Worm (Caenorhabditis elegans) whole organism, young adult: Measurements from ENCODE around the gene C05E4.7.

Source experiments
- B0035.1 ChIP-seq: sonication (generic microtip); optimal IDR thresholded peaks from 2 replicates; lab custom pipeline; 2016; ENCODE audit warnings: missing genetic modification characterization, mild to moderate bottlenecking, missing compliant biosample characterization, missing genotype, missing genetic modification reagents
- C06A6.2 ChIP-seq: fragments of 200-800 bp; sonication (Bioruptor generic); conservative IDR thresholded peaks from 2 replicates; pipeline ENCODE4 v1.3.6; 2022; ENCODE audit warnings: missing genetic modification characterization, missing compliant biosample characterization
- F22D6.2 ChIP-seq: sonication (generic microtip); optimal IDR thresholded peaks from 2 replicates; lab custom pipeline; 2016; ENCODE audit warnings: mild to moderate bottlenecking, missing genetic modification characterization, missing compliant biosample characterization
- F33H1.4 ChIP-seq: fragments of 200-800 bp; sonication (Bioruptor generic); IDR thresholded peaks from 2 replicates; pipeline ENCODE4 v1.3.6; 2022; ENCODE audit warnings: missing genetic modification reagents, missing genetic modification characterization, missing compliant biosample characterization
- F55B11.4 ChIP-seq: sonication (generic microtip); optimal IDR thresholded peaks from 2 replicates; lab custom pipeline; 2016; ENCODE audit warnings: missing compliant biosample characterization, missing genetic modification characterization, borderline replicate concordance; ENCODE audit not compliant: insufficient read depth
- Y53F4B.3 ChIP-seq: fragments of 200-800 bp; sonication (Bioruptor generic); IDR thresholded peaks from 2 replicates; pipeline ENCODE4 v1.3.6; 2022; ENCODE audit warnings: missing genetic modification reagents, missing genetic modification characterization, missing compliant biosample characterization
- Y53G8AR.9 ChIP-seq: fragments of 200-800 bp; sonication (Bioruptor generic); conservative IDR thresholded peaks from 2 replicates; pipeline ENCODE4 v1.3.6; 2022; ENCODE audit warnings: missing genetic modification reagents, missing genetic modification characterization, missing compliant biosample characterization
- Y79H2A.3 ChIP-seq: fragments of 200-800 bp; sonication (Bioruptor generic); conservative IDR thresholded peaks from 2 replicates; pipeline ENCODE4 v1.3.6; 2022; ENCODE audit warnings: missing genetic modification reagents, missing genetic modification characterization, missing compliant biosample characterization
- ZK185.1 ChIP-seq: sonication (generic microtip); optimal IDR thresholded peaks from 2 replicates; lab custom pipeline; 2016; ENCODE audit warnings: mild to moderate bottlenecking, missing genetic modification characterization, missing compliant biosample characterization; ENCODE audit not compliant: poor library complexity, severe bottlenecking
- ama-1 ChIP-seq, 3 experiments: fragments of 150-350 bp in 1 of 3; sonication (generic microtip) in 2 of 3; optimal IDR thresholded peaks; 2 replicates each; lab custom pipeline; 2014 to 2018; ENCODE audit warnings: missing biosample characterization in 2 of 3, missing genetic modification characterization in 2 of 3, missing genetic modification reagents in 2 of 3
- athp-1 ChIP-seq: sonication (generic microtip); optimal IDR thresholded peaks from 2 replicates; lab custom pipeline; 2017; ENCODE audit warnings: mild to moderate bottlenecking, missing genetic modification characterization, missing compliant biosample characterization
- attf-3 ChIP-seq: fragments of 200-800 bp; sonication (Bioruptor generic); conservative IDR thresholded peaks from 2 replicates; pipeline ENCODE4 v1.3.6; 2022; ENCODE audit warnings: missing genetic modification reagents, missing genetic modification characterization, missing compliant biosample characterization
- attf-5 ChIP-seq: fragments of 200-800 bp; sonication (Bioruptor generic); optimal IDR thresholded peaks from 2 replicates; lab custom pipeline; 2018; ENCODE audit warnings: mild to moderate bottlenecking, missing genetic modification characterization, missing compliant biosample characterization
- attf-6 ChIP-seq: fragments of 200-800 bp; sonication (Bioruptor generic); IDR thresholded peaks from 2 replicates; pipeline ENCODE4 v1.3.6; 2022; ENCODE audit warnings: missing genetic modification reagents, missing genetic modification characterization, missing compliant biosample characterization
- bed-1 ChIP-seq: fragments of 200-800 bp; sonication (Bioruptor generic); IDR thresholded peaks from 2 replicates; pipeline ENCODE4 v1.3.6; 2022; ENCODE audit warnings: missing genetic modification reagents, missing genetic modification characterization, missing compliant biosample characterization
- cebp-1 ChIP-seq, 2 experiments: fragments of 200-800 bp in 1 of 2; sonication (Bioruptor generic) in 1 of 2; sonication (generic microtip) in 1 of 2; IDR thresholded peaks in 1 of 2; optimal IDR thresholded peaks in 1 of 2; 2 replicates each; pipeline versions ENCODE4 v1.3.6 to Lab custom; 2017 to 2022; ENCODE audit warnings: missing compliant biosample characterization in 2 of 2, missing genetic modification characterization in 2 of 2, mild to moderate bottlenecking in 1 of 2, missing genetic modification reagents in 1 of 2, moderate library complexity in 1 of 2
- cebp-2 ChIP-seq: fragments of 200-800 bp; sonication (Bioruptor generic); IDR thresholded peaks from 2 replicates; pipeline ENCODE4 v1.3.6; 2022; ENCODE audit warnings: missing genetic modification characterization, missing compliant biosample characterization
- chd-7 ChIP-seq: sonication (generic microtip); optimal IDR thresholded peaks from 2 replicates; lab custom pipeline; 2016; ENCODE audit warnings: mild to moderate bottlenecking, missing genetic modification characterization, moderate library complexity, missing compliant biosample characterization
- egl-18 ChIP-seq: fragments of 200-800 bp; sonication (Bioruptor generic); IDR thresholded peaks from 2 replicates; pipeline ENCODE4 v1.3.6; 2022; ENCODE audit warnings: missing genetic modification reagents, missing genetic modification characterization, missing compliant biosample characterization
- ets-4 ChIP-seq: fragments of 200-800 bp; sonication (Bioruptor generic); optimal IDR thresholded peaks from 2 replicates; lab custom pipeline; 2018; ENCODE audit warnings: mild to moderate bottlenecking, missing genetic modification characterization, missing compliant biosample characterization
- fkh-3 ChIP-seq: sonication (generic microtip); optimal IDR thresholded peaks from 2 replicates; lab custom pipeline; 2016; ENCODE audit warnings: mild to moderate bottlenecking, missing genetic modification characterization, missing compliant biosample characterization
- hlh-26 ChIP-seq: fragments of 200-800 bp; sonication (Bioruptor generic); conservative IDR thresholded peaks from 2 replicates; pipeline ENCODE4 v1.3.6; 2022; ENCODE audit warnings: missing genetic modification reagents, missing genetic modification characterization, missing compliant biosample characterization
- hmg-20 ChIP-seq: fragments of 200-800 bp; sonication (Bioruptor generic); IDR thresholded peaks from 2 replicates; pipeline ENCODE4 v1.3.6; 2022; ENCODE audit warnings: missing genetic modification reagents, missing genetic modification characterization, missing compliant biosample characterization
- hsf-1 ChIP-seq: fragments of 200-800 bp; sonication (Bioruptor generic); IDR thresholded peaks from 2 replicates; pipeline ENCODE4 v1.3.6; 2022; ENCODE audit warnings: missing genetic modification reagents, missing genetic modification characterization, missing compliant biosample characterization
- let-607 ChIP-seq, 2 experiments: fragments of 200-800 bp in 1 of 2; sonication (Bioruptor generic) in 1 of 2; sonication (generic microtip) in 1 of 2; optimal IDR thresholded peaks; 2 replicates each; lab custom pipeline; 2016 to 2018; ENCODE audit warnings: mild to moderate bottlenecking in 2 of 2, missing compliant biosample characterization in 2 of 2, missing genetic modification characterization in 2 of 2, moderate library complexity in 2 of 2, missing genotype in 1 of 2
- lin-26 ChIP-seq: fragments of 200-800 bp; sonication (Bioruptor generic); IDR thresholded peaks from 2 replicates; pipeline ENCODE4 v1.3.6; 2022; ENCODE audit warnings: missing genetic modification reagents, missing genetic modification characterization, missing compliant biosample characterization
- lin-54 ChIP-seq: fragments of 200-800 bp; sonication (Bioruptor generic); optimal IDR thresholded peaks from 2 replicates; lab custom pipeline; 2018; ENCODE audit warnings: mild to moderate bottlenecking, missing genetic modification characterization, missing compliant biosample characterization
- lsy-27 ChIP-seq: sonication (generic microtip); optimal IDR thresholded peaks from 2 replicates; lab custom pipeline; 2017; ENCODE audit warnings: missing genetic modification characterization, mild to moderate bottlenecking, missing compliant biosample characterization, antibody characterized with exemption, missing genotype, borderline replicate concordance; ENCODE audit not compliant: insufficient read depth
- madf-3 ChIP-seq: fragments of 200-800 bp; sonication (Bioruptor generic); IDR thresholded peaks from 2 replicates; pipeline ENCODE4 v1.3.6; 2022; ENCODE audit warnings: missing genetic modification reagents, missing genetic modification characterization, missing compliant biosample characterization
- madf-8 ChIP-seq: fragments of 200-800 bp; sonication (Bioruptor generic); conservative IDR thresholded peaks from 2 replicates; pipeline ENCODE4 v1.3.6; 2022; ENCODE audit warnings: missing genetic modification reagents, missing genetic modification characterization, missing compliant biosample characterization
- mel-28 ChIP-seq: sonication (generic microtip); optimal IDR thresholded peaks from 2 replicates; lab custom pipeline; 2016; ENCODE audit warnings: borderline replicate concordance, mild to moderate bottlenecking, missing genetic modification characterization, missing compliant biosample characterization
- nfyb-1 ChIP-seq: fragments of 200-800 bp; sonication (Bioruptor generic); IDR thresholded peaks from 2 replicates; pipeline ENCODE4 v1.3.6; 2022; ENCODE audit warnings: missing genetic modification reagents, missing genetic modification characterization, missing compliant biosample characterization
- nhr-80 ChIP-seq: sonication (generic microtip); optimal IDR thresholded peaks from 2 replicates; lab custom pipeline; 2016; ENCODE audit warnings: missing genetic modification characterization, missing compliant biosample characterization
- nhr-90 ChIP-seq: sonication (generic microtip); optimal IDR thresholded peaks from 2 replicates; lab custom pipeline; 2016; ENCODE audit warnings: missing genotype, mild to moderate bottlenecking, missing genetic modification characterization, missing compliant biosample characterization
- rcor-1 ChIP-seq: fragments of 200-800 bp; sonication (Bioruptor generic); IDR thresholded peaks from 2 replicates; pipeline ENCODE4 v1.3.6; 2022; ENCODE audit warnings: missing genetic modification reagents, missing genetic modification characterization, missing compliant biosample characterization
- rec-8 ChIP-seq, 2 experiments: sonication (generic microtip); optimal IDR thresholded peaks; 2 replicates each; lab custom pipeline; 2016; ENCODE audit warnings: mild to moderate bottlenecking in 2 of 2, missing genetic modification characterization in 2 of 2, missing genetic modification reagents in 2 of 2, missing genotype in 2 of 2, missing biosample characterization in 1 of 2, missing compliant biosample characterization in 1 of 2, moderate library complexity in 1 of 2
- rpc-1 ChIP-seq, 2 experiments: fragments of 150-350 bp in 1 of 2; sonication (generic microtip) in 1 of 2; optimal IDR thresholded peaks; 2 replicates each; lab custom pipeline; 2014 to 2018; ENCODE audit warnings: missing biosample characterization in 1 of 2, missing genetic modification characterization in 1 of 2, missing genetic modification reagents in 1 of 2, missing genotype in 1 of 2
- sea-2 ChIP-seq: fragments of 200-800 bp; sonication (Bioruptor generic); IDR thresholded peaks from 2 replicates; pipeline ENCODE4 v1.3.6; 2022; ENCODE audit warnings: missing genetic modification characterization, missing compliant biosample characterization
- snpc-3.4 ChIP-seq: sonication (generic microtip); optimal IDR thresholded peaks from 2 replicates; lab custom pipeline; 2017; ENCODE audit warnings: missing genetic modification characterization, mild to moderate bottlenecking, missing compliant biosample characterization, antibody characterized with exemption, moderate library complexity, missing genotype, missing genetic modification reagents
- snpc-4 ChIP-seq, 5 experiments: fragments of 150-350 bp in 1 of 5; sonication (generic microtip) in 4 of 5; optimal IDR thresholded peaks; 2 replicates each; lab custom pipeline; 2014 to 2018; ENCODE audit warnings: missing genetic modification characterization in 5 of 5, missing biosample characterization in 3 of 5, antibody characterized with exemption in 2 of 5, mild to moderate bottlenecking in 2 of 5, missing compliant biosample characterization in 2 of 5, missing genotype in 2 of 5, moderate library complexity in 2 of 5, missing genetic modification reagents in 1 of 5
- unc-130 ChIP-seq: sonication (generic microtip); optimal IDR thresholded peaks from 2 replicates; lab custom pipeline; 2016; ENCODE audit warnings: missing genetic modification reagents, missing genetic modification characterization, missing compliant biosample characterization
- xnd-1 ChIP-seq: sonication (generic microtip); optimal IDR thresholded peaks from 2 replicates; lab custom pipeline; 2016; ENCODE audit warnings: missing genotype, missing genetic modification reagents, missing genetic modification characterization, missing compliant biosample characterization
- zim-3 ChIP-seq: sonication (generic microtip); optimal IDR thresholded peaks from 2 replicates; lab custom pipeline; 2017; ENCODE audit warnings: mild to moderate bottlenecking, missing genetic modification characterization, moderate library complexity, missing compliant biosample characterization
- ztf-28 ChIP-seq: fragments of 200-800 bp; sonication (Bioruptor generic); IDR thresholded peaks from 2 replicates; pipeline ENCODE4 v1.3.6; 2022; ENCODE audit warnings: missing genetic modification reagents, missing genetic modification characterization, missing compliant biosample characterization
- ztf-3 ChIP-seq: fragments of 200-800 bp; sonication (Bioruptor generic); optimal IDR thresholded peaks from 2 replicates; lab custom pipeline; 2018; ENCODE audit warnings: mild to moderate bottlenecking, missing genetic modification characterization, missing compliant biosample characterization

Gene C05E4.7

ce11 chrV:723895-724352 lies 18.0 kb upstream of the C05E4.7 start, which contains the start of gene fbxb-72 (continued):
- no peak for TF ChIP-seq rec-8 (tag; optimal IDR thresholded peaks at IDR 0.05; lab: Kevin White, UChicago)
- TF ChIP-seq F22D6.2 (tag; lab: Kevin White, UChicago) = peak; percentile 85
- no peak for TF ChIP-seq ets-4 (GFP tag; lab: Kevin White, UChicago)
- TF ChIP-seq nhr-90 (tag; lab: Kevin White, UChicago) = peak; percentile 11
- TF ChIP-seq ztf-28 (GFP tag; lab: Robert Waterston, UW) = no peak
- no peak for TF ChIP-seq Y53F4B.3 (GFP tag; lab: Robert Waterston, UW)
- 0 out of 2 replicates have a peak, but pooled peaks have one; percentile 9 for TF ChIP-seq sea-2 (GFP tag; lab: Robert Waterston, UW)
- peak; percentile 73 for TF ChIP-seq cebp-1 (GFP tag; IDR thresholded peaks at IDR 0.05; lab: Robert Waterston, UW)
- peak; percentile 89 for TF ChIP-seq cebp-1 (tag; optimal IDR thresholded peaks at IDR 0.05; lab: Kevin White, UChicago)
- TF ChIP-seq madf-8 (GFP tag; lab: Robert Waterston, UW) = no peak
- TF ChIP-seq lin-26 (GFP tag; lab: Robert Waterston, UW) = peak; percentile 32; the same call in 1 of the 2 replicates
- TF ChIP-seq ama-1 (optimal IDR thresholded peaks at IDR 0.05; lab: Kevin White, UChicago) = peak; percentile 96
- no peak for TF ChIP-seq ama-1 (GFP tag; optimal IDR thresholded peaks at IDR 0.05; lab: Kevin White, UChicago)
- no peak for TF ChIP-seq fkh-3
- TF ChIP-seq attf-5 (GFP tag; lab: Kevin White, UChicago) = peak; percentile 29
- no peak for TF ChIP-seq unc-130
- TF ChIP-seq ztf-3 (GFP tag; lab: Kevin White, UChicago) = no peak
- TF ChIP-seq attf-3 = no peak
- no peak for TF ChIP-seq F33H1.4 (GFP tag; lab: Robert Waterston, UW)
- peak; percentile 23; the same call in 1 of the 2 replicates for TF ChIP-seq hsf-1 (GFP tag; lab: Robert Waterston, UW)
- peak; percentile 74 for TF ChIP-seq athp-1 (tag; lab: Kevin White, UChicago)
- no peak for TF ChIP-seq xnd-1 (tag; lab: Kevin White, UChicago)
- no peak for TF ChIP-seq rcor-1
- TF ChIP-seq snpc-4 (GFP tag; optimal IDR thresholded peaks at IDR 0.05; lab: Kevin White, UChicago) = no peak
- peak in 3 of 4 experiments; percentile 1 to 41 (median 34) for TF ChIP-seq snpc-4 (tag; optimal IDR thresholded peaks at IDR 0.05; lab: Kevin White, UChicago)
- TF ChIP-seq ZK185.1 (tag; lab: Kevin White, UChicago) = peak; percentile 95
- TF ChIP-seq B0035.1 = peak; percentile 71
- TF ChIP-seq bed-1 = no peak
- no peak for TF ChIP-seq mel-28 (tag; lab: Kevin White, UChicago)
- peak; percentile 39 for TF ChIP-seq nhr-80
- no peak for TF ChIP-seq lsy-27 (tag; lab: Kevin White, UChicago)
- TF ChIP-seq hmg-20 = 0 out of 2 replicates have a peak, but pooled peaks have one; percentile 3
- peak; percentile 94 for TF ChIP-seq Y53G8AR.9 (GFP tag; lab: Robert Waterston, UW)
- TF ChIP-seq madf-3 (GFP tag; lab: Robert Waterston, UW) = 0 out of 2 replicates have a peak, but pooled peaks have one; percentile 9
- TF ChIP-seq Y79H2A.3 (GFP tag; lab: Robert Waterston, UW) = peak; percentile 85
- TF ChIP-seq C06A6.2 (GFP tag; lab: Robert Waterston, UW) = peak; percentile 71; the same call in 1 of the 2 replicates
- no peak for TF ChIP-seq F55B11.4 (tag; lab: Kevin White, UChicago)
- peak; percentile 88 for TF ChIP-seq nfyb-1
- TF ChIP-seq zim-3 (tag; lab: Kevin White, UChicago) = peak; percentile 46
- no peak for TF ChIP-seq let-607 (tag; optimal IDR thresholded peaks at IDR 0.05; lab: Kevin White, UChicago)
- no peak for TF ChIP-seq attf-6 (GFP tag; lab: Robert Waterston, UW)
- TF ChIP-seq egl-18 (GFP tag; lab: Robert Waterston, UW) = no peak
- TF ChIP-seq lin-54 (GFP tag; lab: Kevin White, UChicago) = no peak
- no peak for TF ChIP-seq hlh-26 (GFP tag; lab: Robert Waterston, UW)
- TF ChIP-seq chd-7 (tag; lab: Kevin White, UChicago) = peak; percentile 77
- no peak for TF ChIP-seq snpc-3.4 (tag; lab: Kevin White, UChicago)
- TF ChIP-seq rpc-1 (optimal IDR thresholded peaks at IDR 0.05; lab: Kevin White, UChicago) = no peak
- TF ChIP-seq rpc-1 (tag; optimal IDR thresholded peaks at IDR 0.05; lab: Kevin White, UChicago) = no peak
- TF ChIP-seq cebp-2 = no peak
